Worm (Caenorhabditis elegans): Measurements from ENCODE around the gene lurp-2.

- TF ChIP-seq odd-2 (tag; optimal IDR thresholded peaks at IDR 0.05) (no peak), lim-6 (tag; optimal IDR thresholded peaks at IDR 0.05) (no peak), fkh-10 (GFP tag; optimal IDR thresholded peaks at IDR 0.05) (no peak), C38D4.7 (GFP tag; optimal IDR thresholded peaks at IDR 0.05) (no peak), elt-2 (tag; optimal IDR thresholded peaks at IDR 0.05) (no peak), dve-1 (tag; optimal IDR thresholded peaks at IDR 0.05) (no peak), fkh-6 (tag; optimal IDR thresholded peaks at IDR 0.05) (no peak), sox-4 (tag; optimal IDR thresholded peaks at IDR 0.05) (no peak), ama-1 (optimal IDR thresholded peaks at IDR 0.05) (no peak), syd-9 (tag; optimal IDR thresholded peaks at IDR 0.05) (no peak), pqm-1 (tag; optimal IDR thresholded peaks at IDR 0.05) (no peak), lin-11 (tag; optimal IDR thresholded peaks at IDR 0.05) (no peak), K02D7.2 (tag; optimal IDR thresholded peaks at IDR 0.05) (no peak), unc-86 (tag; optimal IDR thresholded peaks at IDR 0.05) (no peak)
These were observed 24.8 kb upstream of the lurp-2 start, which contains the start of gene srd-19 for ce11 chrV:13428660-13429059.

Data from whole organism, late embryonic.